Worm (Caenorhabditis elegans) whole organism, L4 larva: ENCODE measurements around the gene F17E9.4.
A peak's percentile ranks its signal among the peaks of the same experiment; 100 is the strongest.

Source experiments
- aha-1 ChIP-seq: fragments of 150-350 bp; peaks from one replicate; lab custom pipeline; 2014; ENCODE audit warnings: missing biosample characterization, missing genetic modification characterization
- aly-2 ChIP-seq: sonication (generic microtip); optimal IDR thresholded peaks from 2 replicates; lab custom pipeline; 2018; ENCODE audit warnings: missing biosample characterization, missing genetic modification characterization
- attf-4 ChIP-seq: sonication (generic microtip); optimal IDR thresholded peaks from 3 replicates; lab custom pipeline; 2017; ENCODE audit warnings: missing biosample characterization, missing genetic modification characterization
- ceh-28 ChIP-seq: fragments of 150-350 bp; optimal IDR thresholded peaks from 2 replicates; lab custom pipeline; 2014; ENCODE audit warnings: missing biosample characterization, missing genetic modification reagents, missing genetic modification characterization
- cey-2 ChIP-seq: sonication (generic microtip); optimal IDR thresholded peaks from 3 replicates; lab custom pipeline; 2017; ENCODE audit warnings: missing genetic modification characterization, mild to moderate bottlenecking, missing compliant biosample characterization, antibody characterized with exemption, borderline replicate concordance; ENCODE audit not compliant: insufficient read depth
- fos-1 ChIP-seq: fragments of 150-350 bp; optimal IDR thresholded peaks from 2 replicates; lab custom pipeline; 2014; ENCODE audit warnings: missing biosample characterization, missing genetic modification characterization
- gei-8 ChIP-seq: fragments of 200-800 bp; sonication (Bioruptor generic); optimal IDR thresholded peaks from 2 replicates; lab custom pipeline; 2018; ENCODE audit warnings: mild to moderate bottlenecking, missing genetic modification characterization, missing compliant biosample characterization
- lir-3 ChIP-seq: sonication (generic microtip); optimal IDR thresholded peaks from 2 replicates; lab custom pipeline; 2016; ENCODE audit warnings: mild to moderate bottlenecking, missing genetic modification characterization, missing compliant biosample characterization
- madf-9 ChIP-seq: fragments of 200-800 bp; sonication (Bioruptor generic); conservative IDR thresholded peaks from 2 replicates; pipeline ENCODE4 v1.3.6; 2022; ENCODE audit warnings: missing genetic modification reagents, missing genetic modification characterization, missing compliant biosample characterization
- mep-1 ChIP-seq: fragments of 150-350 bp; sonication (generic microtip); optimal IDR thresholded peaks from 3 replicates; lab custom pipeline; 2014; ENCODE audit warnings: missing biosample characterization, missing genetic modification characterization
- nhr-11 ChIP-seq: fragments of 150-350 bp; optimal IDR thresholded peaks from 2 replicates; lab custom pipeline; 2014; ENCODE audit warnings: missing biosample characterization, missing genetic modification characterization
- pha-4 ChIP-seq, 2 experiments: fragments of 150-350 bp in 1 of 2; fragments of 200-800 bp in 1 of 2; sonication (Bioruptor generic) in 1 of 2; IDR thresholded peaks in 1 of 2; optimal IDR thresholded peaks in 1 of 2; 2 replicates each; pipeline versions ENCODE4 v1.3.6 to Lab custom; 2014 to 2022; ENCODE audit warnings: missing genetic modification characterization in 2 of 2, missing genetic modification reagents in 2 of 2, missing biosample characterization in 1 of 2, missing compliant biosample characterization in 1 of 2
- unc-62 ChIP-seq, 3 experiments: fragments of 150-350 bp in 1 of 3; sonication (generic microtip); optimal IDR thresholded peaks in 2 of 3; peaks in 1 of 3; 1 replicate in 1 of 3; 2 replicates in 2 of 3; lab custom pipeline; 2014 to 2017; ENCODE audit warnings: missing biosample characterization in 3 of 3, missing genetic modification characterization in 3 of 3, missing genetic modification reagents in 3 of 3, missing genotype in 1 of 3
- zfp-3 ChIP-seq: fragments of 200-800 bp; sonication (Bioruptor generic); conservative IDR thresholded peaks from 2 replicates; pipeline ENCODE4 v1.3.6; 2022; ENCODE audit warnings: missing genetic modification reagents, missing genetic modification characterization, missing compliant biosample characterization

DNA sequence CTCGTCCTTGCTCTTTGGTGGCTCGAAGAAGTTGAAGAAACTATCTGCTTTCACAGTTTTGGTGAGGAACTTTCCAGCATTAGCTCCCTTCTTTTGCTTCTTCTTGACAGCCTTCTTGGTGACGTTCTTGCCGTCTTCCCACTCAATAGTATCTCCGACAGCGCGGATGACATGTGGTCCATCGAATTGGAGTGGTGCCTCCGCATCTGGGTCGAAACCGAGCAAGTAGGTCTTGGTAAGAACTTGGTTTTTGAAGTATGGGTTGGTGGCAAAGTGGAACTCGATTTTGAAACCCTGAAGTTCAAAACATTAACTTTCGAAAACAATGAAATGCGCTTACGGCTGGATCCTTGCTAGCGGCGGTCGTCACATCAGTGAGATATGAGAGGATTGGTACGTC is 30.1 kb downstream of the F17E9.4 start:
- TF ChIP-seq fos-1 (tag; lab: Kevin White, UChicago), result no peak
- no peak for TF ChIP-seq pha-4 (GFP tag; IDR thresholded peaks at IDR 0.05; lab: Robert Waterston, UW)
- TF ChIP-seq pha-4 (tag; optimal IDR thresholded peaks at IDR 0.05; lab: Kevin White, UChicago), result no peak
- peak; percentile 62 for TF ChIP-seq aha-1 (tag; lab: Kevin White, UChicago)
- no peak for TF ChIP-seq unc-62 (GFP tag; optimal IDR thresholded peaks at IDR 0.05 in 1 of 2; lab: Kevin White, UChicago)
- no peak for TF ChIP-seq unc-62 (tag; optimal IDR thresholded peaks at IDR 0.05; lab: Kevin White, UChicago)
- TF ChIP-seq madf-9 (GFP tag; lab: Robert Waterston, UW), result no peak
- TF ChIP-seq attf-4 (tag; lab: Kevin White, UChicago), result no peak
- no peak for TF ChIP-seq gei-8
- TF ChIP-seq nhr-11, result no peak
- TF ChIP-seq zfp-3 (GFP tag; lab: Robert Waterston, UW), result no peak
- no peak for TF ChIP-seq cey-2
- no peak for TF ChIP-seq aly-2 (tag; lab: Kevin White, UChicago)
- no peak for TF ChIP-seq mep-1 (tag; lab: Kevin White, UChicago)
- TF ChIP-seq lir-3, result no peak
- no peak for TF ChIP-seq ceh-28 (tag; lab: Kevin White, UChicago)
